Fruit fly (Drosophila melanogaster) whole organism, wandering third instar larva: ENCODE results near the gene SmydA-9.

Experiments
- Abd-B ChIP-seq: fragments of >200 bp; optimal IDR thresholded peaks from 2 replicates; lab custom pipeline; 2017; ENCODE audit warnings: missing biosample characterization, missing genetic modification characterization
- CG32264 ChIP-seq: fragments of 200-800 bp; sonication (Bioruptor generic); optimal IDR thresholded peaks from 2 replicates; lab custom pipeline; 2016; ENCODE audit warnings: missing biosample characterization, missing genetic modification characterization
- Dfd ChIP-seq: fragments of >200 bp; optimal IDR thresholded peaks from 2 replicates; lab custom pipeline; 2017; ENCODE audit warnings: missing biosample characterization, missing genetic modification characterization
- HLH106 ChIP-seq: fragments of 200-800 bp; optimal IDR thresholded peaks from 3 replicates; lab custom pipeline; 2019; ENCODE audit warnings: missing biosample characterization, mild to moderate bottlenecking, missing genetic modification characterization, moderate library complexity
- Hr78 ChIP-seq: fragments of >200 bp; optimal IDR thresholded peaks from 2 replicates; lab custom pipeline; 2017; ENCODE audit warnings: missing biosample characterization, missing genetic modification characterization
- Hr83 ChIP-seq: fragments of 200-300 bp; sonication (Bioruptor generic); optimal IDR thresholded peaks from 2 replicates; lab custom pipeline; 2016; ENCODE audit warnings: missing biosample characterization, mild to moderate bottlenecking, missing genetic modification characterization, moderate library complexity; ENCODE audit not compliant: poor library complexity, severe bottlenecking
- Rel ChIP-seq, 2 experiments: fragments of 200-800 bp; sonication (Bioruptor generic) in 1 of 2; optimal IDR thresholded peaks; 2 replicates in 1 of 2; 3 replicates in 1 of 2; lab custom pipeline; 2016 to 2019; ENCODE audit warnings: mild to moderate bottlenecking in 2 of 2, missing biosample characterization in 2 of 2, missing genetic modification characterization in 2 of 2, moderate library complexity in 1 of 2
- Sp1 ChIP-seq: fragments of 200-800 bp; sonication (Bioruptor generic); optimal IDR thresholded peaks from 3 replicates; lab custom pipeline; 2019; ENCODE audit warnings: missing biosample characterization, mild to moderate bottlenecking, missing genetic modification characterization, moderate library complexity
- brk ChIP-seq: fragments of 200-800 bp; sonication (Bioruptor generic); optimal IDR thresholded peaks from 2 replicates; lab custom pipeline; 2016; ENCODE audit warnings: missing biosample characterization, mild to moderate bottlenecking, missing genetic modification characterization
- ey ChIP-seq: fragments of 200-800 bp; sonication (Bioruptor generic); optimal IDR thresholded peaks from 2 replicates; lab custom pipeline; 2016; ENCODE audit warnings: missing biosample characterization, missing genetic modification characterization
- fru ChIP-seq: fragments of 200-800 bp; sonication (Bioruptor generic); optimal IDR thresholded peaks from 3 replicates; lab custom pipeline; 2016; ENCODE audit warnings: missing biosample characterization, mild to moderate bottlenecking, missing genetic modification characterization
- psq ChIP-seq: fragments of 200-800 bp; sonication (Bioruptor generic); optimal IDR thresholded peaks from 3 replicates; lab custom pipeline; 2017; ENCODE audit warnings: missing biosample characterization, mild to moderate bottlenecking, missing genetic modification characterization, moderate library complexity
- usp ChIP-seq: fragments of >200 bp; optimal IDR thresholded peaks from 2 replicates; lab custom pipeline; 2017; ENCODE audit warnings: missing biosample characterization, missing genetic modification characterization

DNA sequence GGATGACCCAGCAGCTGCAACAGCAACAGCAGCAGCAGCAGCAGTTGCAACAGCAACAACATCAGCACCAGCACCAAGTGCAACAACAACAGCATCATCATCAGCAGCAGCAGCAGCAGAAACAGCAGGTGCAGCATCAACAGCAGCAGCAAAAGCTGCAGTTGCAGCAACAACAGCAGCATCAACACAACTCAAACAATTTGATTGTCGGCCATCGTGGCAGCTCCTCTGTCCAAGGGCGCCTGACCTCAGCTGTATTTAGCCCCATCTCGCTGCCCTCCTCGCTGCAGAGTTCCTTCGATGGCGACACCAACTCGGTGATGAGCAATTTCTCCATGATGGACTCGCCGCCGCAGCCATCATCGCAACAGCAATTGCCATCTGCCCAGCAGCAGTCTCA, 42.4 kb downstream of the SmydA-9 start:
- TF ChIP-seq HLH106 (no peak), fru (GFP tag; lab: Kevin White, UChicago) (no peak), usp (GFP tag; lab: Kevin White, UChicago) (no peak), Sp1 (no peak), Rel (GFP tag; optimal IDR thresholded peaks at IDR 0.05; lab: Kevin White, UChicago) (no peak), Rel (tag; optimal IDR thresholded peaks at IDR 0.05; lab: Kevin White, UChicago) (no peak), psq (GFP tag; lab: Kevin White, UChicago) (no peak), Dfd (GFP tag; lab: Kevin White, UChicago) (peak; percentile 93), Hr83 (no peak), ey (GFP tag; lab: Kevin White, UChicago) (no peak), Hr78 (GFP tag; lab: Kevin White, UChicago) (no peak), CG32264 (no peak), Abd-B (GFP tag; lab: Kevin White, UChicago) (no peak), brk (GFP tag; lab: Kevin White, UChicago) (no peak)
